Worm (Caenorhabditis elegans) whole organism, L2 larva: ENCODE results near the gene perm-5.

Experiments used
- ZK546.5 ChIP-seq: sonication (generic microtip); optimal IDR thresholded peaks from 2 replicates; lab custom pipeline; 2017; ENCODE audit warnings: missing biosample characterization, missing genetic modification characterization
- aly-2 ChIP-seq: fragments of 150-350 bp; optimal IDR thresholded peaks from 2 replicates; lab custom pipeline; 2014; ENCODE audit warnings: missing biosample characterization, missing genetic modification characterization
- ama-1 ChIP-seq: fragments of 150-350 bp; optimal IDR thresholded peaks from 2 replicates; lab custom pipeline; 2018; ENCODE audit warnings: inconsistent platforms
- ceh-16 ChIP-seq: fragments of 150-350 bp; optimal IDR thresholded peaks from 2 replicates; lab custom pipeline; 2014; ENCODE audit warnings: missing biosample characterization, missing genetic modification characterization
- fos-1 ChIP-seq: fragments of 150-350 bp; optimal IDR thresholded peaks from 2 replicates; lab custom pipeline; 2014; ENCODE audit warnings: missing biosample characterization, missing genetic modification characterization
- lsy-2 ChIP-seq, 2 experiments: fragments of 150-350 bp in 1 of 2; sonication (generic microtip) in 1 of 2; optimal IDR thresholded peaks; 2 replicates each; lab custom pipeline; 2014 to 2017; ENCODE audit warnings: missing biosample characterization in 2 of 2, missing genetic modification characterization in 2 of 2
- nhr-12 ChIP-seq: fragments of 150-350 bp; optimal IDR thresholded peaks from 2 replicates; lab custom pipeline; 2014; ENCODE audit warnings: missing biosample characterization, missing genetic modification characterization
- skn-1 ChIP-seq: sonication (generic microtip); optimal IDR thresholded peaks from 2 replicates; lab custom pipeline; 2017; ENCODE audit warnings: missing biosample characterization, missing genetic modification characterization
- snpc-4 ChIP-seq: fragments of 150-350 bp; optimal IDR thresholded peaks from 2 replicates; lab custom pipeline; 2014; ENCODE audit warnings: missing biosample characterization, missing genetic modification characterization
- unc-62 ChIP-seq: fragments of 150-350 bp; optimal IDR thresholded peaks from 2 replicates; lab custom pipeline; 2014; ENCODE audit warnings: missing biosample characterization, missing genetic modification reagents, missing genetic modification characterization
- zag-1 ChIP-seq: fragments of 150-350 bp; optimal IDR thresholded peaks from 2 replicates; lab custom pipeline; 2014; ENCODE audit warnings: missing biosample characterization, missing genetic modification characterization
- ztf-11 ChIP-seq: sonication (generic microtip); optimal IDR thresholded peaks from 2 replicates; lab custom pipeline; 2017; ENCODE audit warnings: missing biosample characterization, missing genetic modification characterization

DNA sequence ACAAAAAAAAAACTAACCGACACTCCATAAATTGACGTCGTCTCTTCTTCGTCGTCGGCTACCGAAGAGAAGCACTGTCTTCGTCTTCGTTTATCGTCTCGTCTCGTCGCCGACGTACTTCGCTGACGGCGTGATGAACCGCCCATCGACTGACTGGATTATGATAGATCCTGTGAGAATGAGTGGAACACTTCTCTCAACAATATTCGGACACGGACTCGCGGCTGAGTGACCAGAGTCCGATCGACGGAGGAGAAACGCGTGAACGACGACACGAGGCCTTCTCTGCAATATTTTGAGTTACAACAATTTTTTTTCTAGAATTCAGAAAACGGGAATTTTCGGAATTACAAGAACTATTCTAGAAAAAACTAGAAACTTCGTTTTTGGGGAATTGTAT lies 43.0 kb downstream of the perm-5 start, which contains the start of gene skn-1:
- no peak for TF ChIP-seq fos-1
- no peak for TF ChIP-seq unc-62 (GFP tag; lab: Kevin White, UChicago)
- TF ChIP-seq nhr-12 (tag; lab: Kevin White, UChicago) = no peak
- TF ChIP-seq ztf-11 (tag; lab: Kevin White, UChicago) = no peak
- TF ChIP-seq zag-1 = no peak
- no peak for TF ChIP-seq snpc-4 (tag; lab: Kevin White, UChicago)
- no peak for TF ChIP-seq ZK546.5 (tag; lab: Kevin White, UChicago)
- TF ChIP-seq aly-2 (tag; lab: Kevin White, UChicago) = no peak
- TF ChIP-seq skn-1 = no peak
- TF ChIP-seq ceh-16 (tag; lab: Kevin White, UChicago) = no peak
- no peak for TF ChIP-seq ama-1
- TF ChIP-seq lsy-2 (tag; optimal IDR thresholded peaks at IDR 0.05; lab: Kevin White, UChicago) = no peak
